Fruit fly (Drosophila melanogaster): ENCODE measurements around the gene CrzR.

DNA sequence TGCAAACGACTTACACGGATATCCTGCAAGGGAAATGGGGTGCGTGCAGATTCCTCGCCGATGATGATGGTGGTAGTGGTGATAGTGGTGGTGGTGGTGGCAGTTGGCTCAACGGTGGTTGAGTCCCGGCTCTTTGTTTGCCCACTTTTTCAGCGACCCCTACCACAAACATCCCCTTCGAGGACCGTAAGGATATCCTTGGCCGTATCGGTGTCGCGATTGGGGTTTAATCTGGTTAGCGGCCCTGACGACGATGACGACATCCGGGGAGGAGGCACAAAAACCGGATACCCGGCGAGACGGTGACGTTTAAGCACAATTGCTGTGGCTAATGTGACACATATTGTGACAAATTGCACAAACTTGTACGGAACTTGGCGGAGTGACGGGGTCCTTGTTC is 61.7 kb downstream of the CrzR start:
- TF ChIP-seq CG6163 (GFP tag; IDR thresholded peaks at IDR 0.05) (no peak), lz (GFP tag; optimal IDR thresholded peaks at IDR 0.05) (no peak), Lpt (GFP tag; optimal IDR thresholded peaks at IDR 0.05) (no peak), net (GFP tag; optimal IDR thresholded peaks at IDR 0.05) (no peak)
